Fruit fly (Drosophila melanogaster) whole organism, pupa: ENCODE measurements around the gene Jhbp2.

Experiments
- CG10348 ChIP-seq: fragments of 200-800 bp; sonication (Bioruptor generic); IDR thresholded peaks from 2 replicates; pipeline ENCODE4 v1.3.6; 2022; ENCODE audit warnings: missing biosample characterization, missing genetic modification characterization
- CG12605 ChIP-seq: fragments of 200-800 bp; sonication (Bioruptor generic); IDR thresholded peaks from 2 replicates; pipeline ENCODE4 v1.3.6; 2022; ENCODE audit warnings: missing biosample characterization, missing genetic modification characterization
- CG13204 ChIP-seq: fragments of 200-800 bp; sonication (Bioruptor generic); optimal IDR thresholded peaks from 2 replicates; lab custom pipeline; 2018; ENCODE audit warnings: missing biosample characterization, mild to moderate bottlenecking, missing genetic modification characterization, moderate library complexity
- CG14655 ChIP-seq: fragments of 200-800 bp; sonication (Bioruptor generic); optimal IDR thresholded peaks from 3 replicates; lab custom pipeline; 2017; ENCODE audit warnings: mild to moderate bottlenecking, missing biosample characterization, missing genetic modification reagents, missing genetic modification characterization
- CG15710 ChIP-seq: fragments of 200-800 bp; sonication (Bioruptor generic); optimal IDR thresholded peaks from 2 replicates; lab custom pipeline; 2018; ENCODE audit warnings: missing biosample characterization, mild to moderate bottlenecking, missing genetic modification characterization, moderate library complexity
- CG17806 ChIP-seq: fragments of 200-800 bp; sonication (Bioruptor generic); optimal IDR thresholded peaks from 2 replicates; lab custom pipeline; 2018; ENCODE audit warnings: missing biosample characterization, mild to moderate bottlenecking, missing genetic modification characterization, moderate library complexity
- CG32121 ChIP-seq: fragments of 200-800 bp; sonication (Bioruptor generic); IDR thresholded peaks from 2 replicates; pipeline ENCODE4 v1.3.6; 2022; ENCODE audit warnings: missing biosample characterization, missing genetic modification characterization
- CG34367 ChIP-seq: fragments of 200-800 bp; sonication (Bioruptor generic); optimal IDR thresholded peaks from 2 replicates; lab custom pipeline; 2018; ENCODE audit warnings: missing biosample characterization, mild to moderate bottlenecking, missing genetic modification characterization
- CG4496 ChIP-seq: fragments of 200-800 bp; sonication (Bioruptor generic); IDR thresholded peaks from 3 replicates; pipeline ENCODE4 v1.3.6; 2022; ENCODE audit warnings: missing biosample characterization, missing genetic modification characterization
- CG8159 ChIP-seq: fragments of 200-800 bp; sonication (Bioruptor generic); optimal IDR thresholded peaks from 3 replicates; lab custom pipeline; 2018; ENCODE audit warnings: missing biosample characterization, mild to moderate bottlenecking, missing genetic modification characterization, moderate library complexity
- CG8301 ChIP-seq: fragments of 200-800 bp; sonication (Bioruptor generic); optimal IDR thresholded peaks from 2 replicates; lab custom pipeline; 2018; ENCODE audit warnings: missing biosample characterization, mild to moderate bottlenecking, missing genetic modification characterization
- CG9948 ChIP-seq: fragments of 200-800 bp; sonication (Bioruptor generic); optimal IDR thresholded peaks from 2 replicates; lab custom pipeline; 2018; ENCODE audit warnings: missing biosample characterization, mild to moderate bottlenecking, missing genetic modification characterization, moderate library complexity
- D1 ChIP-seq: fragments of 200-800 bp; sonication (Bioruptor generic); optimal IDR thresholded peaks from 2 replicates; lab custom pipeline; 2018; ENCODE audit warnings: missing biosample characterization, mild to moderate bottlenecking, missing genetic modification characterization, moderate library complexity
- EcR ChIP-seq: fragments of 200-800 bp; sonication (Bioruptor generic); optimal IDR thresholded peaks from 3 replicates; lab custom pipeline; 2019; ENCODE audit warnings: missing biosample characterization, missing genetic modification characterization, mild to moderate bottlenecking, moderate library complexity, missing genetic modification reagents
- Ets98B ChIP-seq: fragments of 200-800 bp; sonication (Bioruptor generic); IDR thresholded peaks from 2 replicates; pipeline ENCODE4 v1.3.6; 2022; ENCODE audit warnings: missing biosample characterization, missing genetic modification characterization
- Pif1A ChIP-seq: fragments of 200-800 bp; sonication (Bioruptor generic); optimal IDR thresholded peaks from 3 replicates; lab custom pipeline; 2016; ENCODE audit warnings: missing biosample characterization, missing genetic modification characterization
- Pif1B ChIP-seq: fragments of 200-800 bp; sonication (Bioruptor generic); optimal IDR thresholded peaks from 3 replicates; lab custom pipeline; 2016; ENCODE audit warnings: missing biosample characterization, missing genetic modification characterization
- Snoo ChIP-seq: fragments of 200-800 bp; sonication (Bioruptor generic); optimal IDR thresholded peaks from 3 replicates; lab custom pipeline; 2017; ENCODE audit warnings: missing biosample characterization, mild to moderate bottlenecking, missing genetic modification characterization, inconsistent platforms
- fd96Ca ChIP-seq: fragments of 200-800 bp; sonication (Bioruptor generic); IDR thresholded peaks from 3 replicates; pipeline ENCODE4 v1.3.6; 2022; ENCODE audit warnings: missing biosample characterization, missing genetic modification characterization
- gl ChIP-seq: fragments of 200-800 bp; sonication (Bioruptor generic); optimal IDR thresholded peaks from 2 replicates; lab custom pipeline; 2018; ENCODE audit warnings: missing biosample characterization, mild to moderate bottlenecking, missing genetic modification characterization
- rn ChIP-seq: fragments of 200-800 bp; sonication (Bioruptor generic); IDR thresholded peaks from 2 replicates; pipeline ENCODE4 v1.3.6; 2022; ENCODE audit warnings: missing biosample characterization, missing genetic modification characterization

Gene Jhbp2

DNA sequence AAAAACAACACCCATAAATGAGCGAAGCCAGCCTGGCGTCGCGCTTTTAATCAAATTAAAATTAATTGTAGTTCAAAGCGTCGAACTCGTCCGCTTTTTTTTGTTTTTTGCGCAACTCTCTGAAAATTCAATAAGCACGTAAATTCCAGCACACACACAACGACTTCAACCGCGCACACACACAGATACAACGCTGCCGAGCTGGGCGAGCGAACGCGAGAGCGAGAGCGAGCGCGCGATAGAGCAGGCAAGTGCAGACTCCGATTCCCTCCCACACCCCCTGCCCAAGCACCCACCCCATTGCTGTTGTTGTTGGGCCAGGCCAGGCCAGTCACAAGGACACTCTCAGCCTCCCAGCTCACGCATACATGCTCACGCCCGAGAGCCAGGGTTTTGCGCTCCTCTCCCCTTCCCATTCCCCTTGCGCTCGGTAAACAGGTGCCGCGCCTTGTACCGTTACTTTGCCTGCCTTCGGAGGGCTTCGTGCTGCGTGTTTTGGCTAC, 50.3 kb downstream of the Jhbp2 start:
- TF ChIP-seq CG32121 (GFP tag; lab: Robert Waterston, UW) (no peak), CG13204 (GFP tag; lab: Kevin White, UChicago) (peak; percentile 94), CG14655 (no peak), CG10348 (no peak), CG8159 (tag; lab: Kevin White, UChicago) (no peak), CG4496 (peak; percentile 76), Ets98B (GFP tag; lab: Robert Waterston, UW) (peak; percentile 48; the same call in 1 of the 2 replicates), Snoo (tag; lab: Kevin White, UChicago) (no peak), Pif1A (GFP tag; lab: Kevin White, UChicago) (no peak), CG12605 (GFP tag; lab: Robert Waterston, UW) (no peak), Pif1B (GFP tag; lab: Kevin White, UChicago) (no peak), fd96Ca (GFP tag; lab: Robert Waterston, UW) (peak; percentile 60; the same call in 2 of the 3 replicates), CG34367 (tag; lab: Kevin White, UChicago) (no peak), CG9948 (tag; lab: Kevin White, UChicago) (no peak), CG15710 (tag; lab: Kevin White, UChicago) (no peak), CG8301 (tag; lab: Kevin White, UChicago) (no peak), rn (GFP tag; lab: Robert Waterston, UW) (no peak), gl (tag; lab: Kevin White, UChicago) (peak; percentile 31), EcR (peak; percentile 74)

DNA sequence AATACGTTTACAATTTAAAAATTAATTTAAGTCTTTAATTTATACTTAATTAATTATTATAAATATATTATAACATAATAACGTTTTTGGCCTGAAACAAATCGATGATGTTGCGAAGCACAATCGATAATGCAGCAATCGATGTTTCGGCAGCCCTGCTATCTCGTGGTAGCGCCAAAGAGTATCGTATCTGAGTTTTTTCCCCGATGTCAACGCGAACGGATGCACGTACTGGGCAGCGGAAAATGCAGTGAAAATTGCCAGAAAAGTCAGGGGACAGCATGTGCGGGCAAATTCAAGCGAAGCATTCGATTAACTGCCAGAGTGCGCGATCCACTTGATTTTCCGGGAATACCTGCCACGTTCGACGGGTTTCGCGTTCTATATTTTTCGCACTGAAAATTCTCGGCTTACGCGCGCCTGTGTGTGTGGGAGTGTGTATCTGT, 50.8 kb downstream of the Jhbp2 start, which contains the start of gene Cdep:
Gene Cdep, plus strand, starts transcription at position 188 of the 446 bp plus-strand sequence.
- no peak for TF ChIP-seq CG34367 (tag; lab: Kevin White, UChicago)
- TF ChIP-seq CG14655: no peak
- peak; percentile 12 for TF ChIP-seq CG17806 (tag; lab: Kevin White, UChicago)
- no peak for TF ChIP-seq CG8301 (tag; lab: Kevin White, UChicago)
- TF ChIP-seq CG10348: no peak
- peak; percentile 28; the same call in 1 of the 2 replicates for TF ChIP-seq CG12605 (GFP tag; lab: Robert Waterston, UW)
- TF ChIP-seq rn (GFP tag; lab: Robert Waterston, UW): no peak
- no peak for TF ChIP-seq Pif1B (GFP tag; lab: Kevin White, UChicago)
- peak; percentile 13 for TF ChIP-seq Snoo (tag; lab: Kevin White, UChicago)
- peak; percentile 37; the same call in 1 of the 2 replicates for TF ChIP-seq Ets98B (GFP tag; lab: Robert Waterston, UW)
- TF ChIP-seq fd96Ca (GFP tag; lab: Robert Waterston, UW): no peak
- TF ChIP-seq CG13204 (GFP tag; lab: Kevin White, UChicago): no peak
- no peak for TF ChIP-seq CG9948 (tag; lab: Kevin White, UChicago)
- TF ChIP-seq D1 (tag; lab: Kevin White, UChicago): peak; percentile 44
- TF ChIP-seq CG8159 (tag; lab: Kevin White, UChicago): peak; percentile 19
- peak; percentile 14 for TF ChIP-seq Pif1A (GFP tag; lab: Kevin White, UChicago)
- peak; percentile 67 for TF ChIP-seq CG4496
- TF ChIP-seq CG15710 (tag; lab: Kevin White, UChicago): no peak
- TF ChIP-seq gl (tag; lab: Kevin White, UChicago): no peak
- peak; percentile 14; the same call in 1 of the 2 replicates for TF ChIP-seq CG32121 (GFP tag; lab: Robert Waterston, UW)
- TF ChIP-seq EcR: no peak
